Fruit fly (Drosophila melanogaster) whole organism, embryonic: ENCODE results near the gene CG45011.

Experiments
- CG10267 ChIP-seq: fragments of 200-800 bp; sonication (Bioruptor generic); optimal IDR thresholded peaks from 2 replicates; lab custom pipeline; 2018; ENCODE audit warnings: missing biosample characterization, mild to moderate bottlenecking, missing genetic modification characterization, moderate library complexity
- CG10654 ChIP-seq: fragments of 200-800 bp; sonication (Bioruptor generic); optimal IDR thresholded peaks from 2 replicates; lab custom pipeline; 2016; ENCODE audit warnings: missing biosample characterization, missing genetic modification characterization
- CG11695 ChIP-seq: fragments of 200-800 bp; sonication (Bioruptor generic); IDR thresholded peaks from 3 replicates; pipeline ENCODE4 v1.3.6; 2022; ENCODE audit warnings: missing biosample characterization, missing genetic modification characterization
- CG13287 ChIP-seq: fragments of 200-800 bp; sonication (Bioruptor generic); IDR thresholded peaks from 2 replicates; pipeline ENCODE4 v1.3.6; 2022; ENCODE audit warnings: missing biosample characterization, missing genetic modification characterization; ENCODE audit not compliant: partially characterized antibody
- CG13624 ChIP-seq: fragments of 200-800 bp; sonication (Bioruptor generic); optimal IDR thresholded peaks from 2 replicates; lab custom pipeline; 2016; ENCODE audit warnings: missing biosample characterization, missing genetic modification characterization
- CG15011 ChIP-seq: fragments of 200-800 bp; sonication (Bioruptor generic); optimal IDR thresholded peaks from 3 replicates; lab custom pipeline; 2018; ENCODE audit warnings: missing biosample characterization, mild to moderate bottlenecking, missing genetic modification characterization
- CG15479 ChIP-seq: fragments of 200-800 bp; sonication (Bioruptor generic); optimal IDR thresholded peaks from 3 replicates; lab custom pipeline; 2019; ENCODE audit warnings: missing biosample characterization, mild to moderate bottlenecking, missing genetic modification characterization, moderate library complexity
- CG15601 ChIP-seq: fragments of 200-800 bp; sonication (Bioruptor generic); optimal IDR thresholded peaks from 3 replicates; lab custom pipeline; 2019; ENCODE audit warnings: missing biosample characterization, mild to moderate bottlenecking, missing genetic modification characterization, moderate library complexity
- CG1603 ChIP-seq: fragments of 200-800 bp; sonication (Bioruptor generic); optimal IDR thresholded peaks from 2 replicates; lab custom pipeline; 2019; ENCODE audit warnings: missing biosample characterization, mild to moderate bottlenecking, missing genetic modification characterization, moderate library complexity
- CG17568 ChIP-seq: fragments of 200-800 bp; sonication (Bioruptor generic); optimal IDR thresholded peaks from 2 replicates; lab custom pipeline; 2018; ENCODE audit warnings: missing biosample characterization, mild to moderate bottlenecking, missing genetic modification characterization, moderate library complexity
- CG17802 ChIP-seq: fragments of 200-800 bp; sonication (Bioruptor generic); optimal IDR thresholded peaks from 2 replicates; lab custom pipeline; 2018; ENCODE audit warnings: missing biosample characterization, mild to moderate bottlenecking, missing genetic modification characterization, moderate library complexity
- CG1792 ChIP-seq: fragments of 200-800 bp; sonication (Bioruptor generic); optimal IDR thresholded peaks from 2 replicates; lab custom pipeline; 2016; ENCODE audit warnings: missing biosample characterization, missing genetic modification characterization
- CG18476 ChIP-seq: fragments of 200-800 bp; sonication (Bioruptor generic); optimal IDR thresholded peaks from 2 replicates; lab custom pipeline; 2016; ENCODE audit warnings: missing biosample characterization, mild to moderate bottlenecking, missing genetic modification characterization
- CG3065 ChIP-seq: fragments of 200-800 bp; sonication (Bioruptor generic); optimal IDR thresholded peaks from 2 replicates; lab custom pipeline; 2016; ENCODE audit warnings: missing biosample characterization, missing genetic modification characterization
- CG31365 ChIP-seq: fragments of 200-800 bp; sonication (Bioruptor generic); optimal IDR thresholded peaks from 2 replicates; lab custom pipeline; 2018; ENCODE audit warnings: missing biosample characterization, mild to moderate bottlenecking, missing genetic modification characterization
- CG31388 ChIP-seq: fragments of 200-800 bp; sonication (Bioruptor generic); optimal IDR thresholded peaks from 2 replicates; lab custom pipeline; 2016; ENCODE audit warnings: missing biosample characterization, missing genetic modification characterization
- CG3163 ChIP-seq: fragments of 200-800 bp; sonication (Bioruptor generic); optimal IDR thresholded peaks from 3 replicates; lab custom pipeline; 2016; ENCODE audit warnings: missing biosample characterization, missing genetic modification characterization
- CG3838 ChIP-seq: fragments of 200-800 bp; sonication (Bioruptor generic); optimal IDR thresholded peaks from 3 replicates; lab custom pipeline; 2016; ENCODE audit warnings: missing biosample characterization, missing genetic modification characterization
- CG4424 ChIP-seq: fragments of 200-800 bp; sonication (Bioruptor generic); optimal IDR thresholded peaks from 3 replicates; lab custom pipeline; 2016; ENCODE audit warnings: missing biosample characterization, missing genetic modification characterization
- CG7357 ChIP-seq: fragments of 200-800 bp; sonication (Bioruptor generic); IDR thresholded peaks from 3 replicates; pipeline ENCODE4 v1.3.6; 2022; ENCODE audit warnings: missing biosample characterization, missing genetic modification characterization
- CG7839 ChIP-seq: fragments of 200-800 bp; sonication (Bioruptor generic); optimal IDR thresholded peaks from 3 replicates; lab custom pipeline; 2018; ENCODE audit warnings: missing biosample characterization, mild to moderate bottlenecking, missing genetic modification characterization, moderate library complexity
- CG9817 ChIP-seq: fragments of 200-800 bp; sonication (Bioruptor generic); optimal IDR thresholded peaks from 2 replicates; lab custom pipeline; 2018; ENCODE audit warnings: missing biosample characterization, mild to moderate bottlenecking, missing genetic modification characterization, moderate library complexity
- Camta ChIP-seq: fragments of 200-800 bp; sonication (Bioruptor generic); optimal IDR thresholded peaks from 2 replicates; lab custom pipeline; 2016; ENCODE audit warnings: missing biosample characterization, missing genetic modification characterization
- Chrac-16 ChIP-seq: fragments of 200-800 bp; sonication (Bioruptor generic); optimal IDR thresholded peaks from 3 replicates; lab custom pipeline; 2016; ENCODE audit warnings: missing biosample characterization, missing genetic modification characterization
- HLH54F ChIP-seq: fragments of 200-800 bp; sonication (Bioruptor generic); optimal IDR thresholded peaks from 3 replicates; lab custom pipeline; 2016; ENCODE audit warnings: missing biosample characterization, missing genetic modification characterization
- MTF-1 ChIP-seq: fragments of 200-800 bp; sonication (Bioruptor generic); optimal IDR thresholded peaks from 2 replicates; lab custom pipeline; 2018; ENCODE audit warnings: missing biosample characterization, mild to moderate bottlenecking, missing genetic modification characterization, borderline replicate concordance
- Mrtf ChIP-seq: fragments of 200-800 bp; sonication (Bioruptor generic); IDR thresholded peaks from 3 replicates; pipeline ENCODE4 v1.3.6; 2022; ENCODE audit warnings: missing biosample characterization, missing genetic modification characterization
- NK7.1 ChIP-seq: fragments of 200-800 bp; sonication (Bioruptor generic); optimal IDR thresholded peaks from 3 replicates; lab custom pipeline; 2016; ENCODE audit warnings: missing biosample characterization, missing genetic modification characterization
- Poxn ChIP-seq: fragments of 200-800 bp; sonication (Bioruptor generic); IDR thresholded peaks from 2 replicates; pipeline ENCODE4 v1.3.6; 2022; ENCODE audit warnings: missing biosample characterization, missing genetic modification characterization
- Rfx ChIP-seq: fragments of 200-800 bp; sonication (Bioruptor generic); IDR thresholded peaks from 2 replicates; pipeline ENCODE4 v1.3.6; 2022; ENCODE audit warnings: missing biosample characterization, missing genetic modification characterization
- Ssrp ChIP-seq: fragments of 200-800 bp; sonication (Bioruptor generic); optimal IDR thresholded peaks from 2 replicates; lab custom pipeline; 2018; ENCODE audit warnings: missing biosample characterization, mild to moderate bottlenecking, missing genetic modification characterization, moderate library complexity
- ac ChIP-seq: fragments of 200-800 bp; sonication (Bioruptor generic); optimal IDR thresholded peaks from 3 replicates; lab custom pipeline; 2017; ENCODE audit warnings: missing biosample characterization, mild to moderate bottlenecking, missing genetic modification characterization
- chif ChIP-seq, 2 experiments: fragments of 200-800 bp; sonication (Bioruptor generic); optimal IDR thresholded peaks; 3 replicates each; lab custom pipeline; 2016; ENCODE audit warnings: missing biosample characterization in 2 of 2, missing genetic modification characterization in 2 of 2
- chm ChIP-seq: fragments of 200-800 bp; sonication (Bioruptor generic); IDR thresholded peaks from 2 replicates; pipeline ENCODE4 v1.3.6; 2022; ENCODE audit warnings: missing biosample characterization, missing genetic modification characterization
- crp ChIP-seq, 2 experiments: fragments of 200-800 bp; sonication (Bioruptor generic); optimal IDR thresholded peaks; 2 replicates in 1 of 2; 3 replicates in 1 of 2; lab custom pipeline; 2017; ENCODE audit warnings: missing biosample characterization in 2 of 2, missing genetic modification characterization in 2 of 2, mild to moderate bottlenecking in 1 of 2, moderate library complexity in 1 of 2
- ems ChIP-seq: fragments of 200-800 bp; sonication (Bioruptor generic); optimal IDR thresholded peaks from 3 replicates; lab custom pipeline; 2016; ENCODE audit warnings: missing biosample characterization, missing genetic modification characterization
- en ChIP-seq: fragments of 200-800 bp; sonication (Bioruptor generic); optimal IDR thresholded peaks from 2 replicates; lab custom pipeline; 2016; ENCODE audit warnings: missing biosample characterization, missing genetic modification characterization
- fd102C ChIP-seq: fragments of 200-800 bp; sonication (Bioruptor generic); optimal IDR thresholded peaks from 2 replicates; lab custom pipeline; 2018; ENCODE audit warnings: missing biosample characterization, mild to moderate bottlenecking, missing genetic modification characterization, moderate library complexity
- gcm2 ChIP-seq: fragments of 200-800 bp; sonication (Bioruptor generic); optimal IDR thresholded peaks from 2 replicates; lab custom pipeline; 2016; ENCODE audit warnings: missing biosample characterization, missing genetic modification characterization
- hb ChIP-seq: fragments of 200-800 bp; sonication (Bioruptor generic); IDR thresholded peaks from 3 replicates; pipeline ENCODE4 v1.3.6; 2022; ENCODE audit warnings: missing biosample characterization, missing genetic modification characterization; ENCODE audit not compliant: partially characterized antibody
- jumu ChIP-seq: fragments of 200-800 bp; sonication (Bioruptor generic); optimal IDR thresholded peaks from 3 replicates; lab custom pipeline; 2016; ENCODE audit warnings: missing biosample characterization, missing genetic modification characterization
- klu ChIP-seq: fragments of 200-800 bp; sonication (Bioruptor generic); IDR thresholded peaks from 2 replicates; pipeline ENCODE4 v1.3.6; 2022; ENCODE audit warnings: missing biosample characterization, missing genetic modification characterization
- kni ChIP-seq: fragments of 200-800 bp; sonication (Bioruptor generic); optimal IDR thresholded peaks from 3 replicates; lab custom pipeline; 2017; ENCODE audit warnings: mild to moderate bottlenecking, missing biosample characterization, missing genetic modification reagents, missing genetic modification characterization
- nerfin-1 ChIP-seq: fragments of 200-800 bp; sonication (Bioruptor generic); optimal IDR thresholded peaks from 3 replicates; lab custom pipeline; 2019; ENCODE audit warnings: missing biosample characterization, mild to moderate bottlenecking, missing genetic modification characterization, moderate library complexity
- p53 ChIP-seq: fragments of 200-800 bp; sonication (Bioruptor generic); optimal IDR thresholded peaks from 2 replicates; lab custom pipeline; 2016; ENCODE audit warnings: missing biosample characterization, missing genetic modification characterization
- pzg ChIP-seq: fragments of 200-800 bp; sonication (Bioruptor generic); optimal IDR thresholded peaks from 3 replicates; lab custom pipeline; 2018; ENCODE audit warnings: missing biosample characterization, mild to moderate bottlenecking, missing genetic modification characterization, moderate library complexity
- sens-2 ChIP-seq: fragments of 200-800 bp; sonication (Bioruptor generic); IDR thresholded peaks from 2 replicates; pipeline ENCODE4 v1.3.6; 2022; ENCODE audit warnings: missing biosample characterization, missing genetic modification characterization
- trh ChIP-seq: fragments of 200-800 bp; sonication (Bioruptor generic); optimal IDR thresholded peaks from 2 replicates; lab custom pipeline; 2016; ENCODE audit warnings: missing biosample characterization, missing genetic modification characterization
- zfh2 ChIP-seq: fragments of 200-800 bp; sonication (Bioruptor generic); optimal IDR thresholded peaks from 2 replicates; lab custom pipeline; 2016; ENCODE audit warnings: missing biosample characterization, missing genetic modification characterization

The CG45011 gene

dm6 chr2L:11808702-11809583 lies 24.9 kb upstream of the CG45011 start, which contains the start of gene crol (continued):
- TF ChIP-seq ac (GFP tag; lab: Kevin White, UChicago) (no peak), nerfin-1 (tag; lab: Kevin White, UChicago) (no peak), trh (no peak), CG3065 (no peak), CG10267 (tag; lab: Kevin White, UChicago) (peak; percentile 48), CG7839 (tag; lab: Kevin White, UChicago) (peak; percentile 29), CG17568 (GFP tag; lab: Kevin White, UChicago) (no peak), MTF-1 (no peak), CG31365 (tag; lab: Kevin White, UChicago) (peak; percentile 1), kni (GFP tag; lab: Kevin White, UChicago) (peak; percentile 93), CG1603 (tag; lab: Kevin White, UChicago) (peak; percentile 59), Rfx (GFP tag; lab: Robert Waterston, UW) (peak; percentile 60), CG31388 (GFP tag; lab: Kevin White, UChicago) (no peak), CG13624 (GFP tag; lab: Kevin White, UChicago) (no peak), gcm2 (GFP tag; lab: Kevin White, UChicago) (no peak), zfh2 (no peak), sens-2 (GFP tag; lab: Robert Waterston, UW) (no peak), chif (GFP tag; optimal IDR thresholded peaks at IDR 0.05; lab: Kevin White, UChicago) (no peak), en (no peak), jumu (GFP tag; lab: Kevin White, UChicago) (peak; percentile 30), CG17802 (tag; lab: Kevin White, UChicago) (no peak), Camta (no peak), Mrtf (GFP tag; lab: Robert Waterston, UW) (no peak), klu (GFP tag; lab: Robert Waterston, UW) (no peak), CG1792 (GFP tag; lab: Kevin White, UChicago) (no peak), fd102C (no peak), p53 (GFP tag; lab: Kevin White, UChicago) (no peak), HLH54F (GFP tag; lab: Kevin White, UChicago) (no peak), CG4424 (GFP tag; lab: Kevin White, UChicago) (no peak), NK7.1 (GFP tag; lab: Kevin White, UChicago) (no peak), pzg (GFP tag; lab: Kevin White, UChicago) (peak; percentile 81), crp (GFP tag; optimal IDR thresholded peaks at IDR 0.05; lab: Kevin White, UChicago) (no peak), ems (GFP tag; lab: Kevin White, UChicago) (no peak), CG15479 (GFP tag; lab: Kevin White, UChicago) (peak; percentile 62), CG10654 (no peak), CG15011 (no peak), CG7357 (GFP tag; lab: Robert Waterston, UW) (no peak), Poxn (no peak), chm (GFP tag; lab: Robert Waterston, UW) (peak; percentile 68), CG11695 (GFP tag; lab: Robert Waterston, UW) (no peak), CG3838 (GFP tag; lab: Kevin White, UChicago) (no peak), Chrac-16 (GFP tag; lab: Kevin White, UChicago) (no peak), CG13287 (GFP tag; lab: Robert Waterston, UW) (peak; percentile 94), Ssrp (peak; percentile 15), hb (GFP tag; lab: Robert Waterston, UW) (peak; percentile 67; the same call in 2 of the 3 replicates), CG9817 (tag; lab: Kevin White, UChicago) (peak; percentile 17), CG3163 (GFP tag; lab: Kevin White, UChicago) (no peak), CG15601 (peak; percentile 32), CG18476 (GFP tag; lab: Kevin White, UChicago) (no peak)
